Fruit fly (Drosophila melanogaster) whole organism, prepupa: ENCODE measurements around the gene Cals.

ENCODE experiments used
- Blimp-1 ChIP-seq: fragments of 200-800 bp; sonication (Bioruptor generic); optimal IDR thresholded peaks from 3 replicates; lab custom pipeline; 2017; ENCODE audit warnings: missing biosample characterization, missing genetic modification characterization, mild to moderate bottlenecking, moderate library complexity, missing genetic modification reagents
- CG11294 ChIP-seq: fragments of 200-800 bp; sonication (Bioruptor generic); IDR thresholded peaks from 2 replicates; pipeline ENCODE4 v1.3.6; 2022; ENCODE audit warnings: missing biosample characterization, missing genetic modification characterization
- CG16779 ChIP-seq: fragments of 200-800 bp; sonication (Bioruptor generic); optimal IDR thresholded peaks from 3 replicates; lab custom pipeline; 2017; ENCODE audit warnings: missing biosample characterization, mild to moderate bottlenecking, missing genetic modification characterization
- Hr38 ChIP-seq: sonication (Bioruptor generic); optimal IDR thresholded peaks from 2 replicates; lab custom pipeline; 2016; ENCODE audit warnings: missing biosample characterization, missing genetic modification characterization
- Hr39 ChIP-seq: fragments of 200-800 bp; sonication (Bioruptor generic); optimal IDR thresholded peaks from 2 replicates; lab custom pipeline; 2016; ENCODE audit warnings: missing biosample characterization, missing genetic modification characterization
- Met ChIP-seq: fragments of 200-800 bp; sonication (Bioruptor generic); optimal IDR thresholded peaks from 3 replicates; lab custom pipeline; 2016; ENCODE audit warnings: missing biosample characterization, missing genetic modification characterization
- OdsH ChIP-seq: fragments of 200-800 bp; sonication (Bioruptor generic); optimal IDR thresholded peaks from 3 replicates; lab custom pipeline; 2016; ENCODE audit warnings: missing biosample characterization, missing genetic modification characterization
- pdm3 ChIP-seq: fragments of 200-800 bp; sonication (Bioruptor generic); optimal IDR thresholded peaks from 3 replicates; lab custom pipeline; 2016; ENCODE audit warnings: missing biosample characterization, missing genetic modification characterization

dm6 chr4:1146456-1146855 lies 23.3 kb upstream of the Cals start:
- TF ChIP-seq Hr38, result no peak
- no peak for TF ChIP-seq Hr39
- no peak for TF ChIP-seq OdsH (GFP tag; lab: Kevin White, UChicago)
- peak; percentile 4 for TF ChIP-seq pdm3 (GFP tag; lab: Kevin White, UChicago)
- TF ChIP-seq CG11294, result no peak
- TF ChIP-seq Met (GFP tag; lab: Kevin White, UChicago), result no peak
- no peak for TF ChIP-seq CG16779
- TF ChIP-seq Blimp-1 (GFP tag; lab: Kevin White, UChicago), result no peak
